Fruit fly (Drosophila melanogaster) whole organism, pupa: ENCODE measurements around the gene CG33928.
A peak's percentile ranks its signal among the peaks of the same experiment; 100 is the strongest.

Experiments
- CG10348 ChIP-seq: fragments of 200-800 bp; sonication (Bioruptor generic); IDR thresholded peaks from 2 replicates; pipeline ENCODE4 v1.3.6; 2022; ENCODE audit warnings: missing biosample characterization, missing genetic modification characterization
- CG12605 ChIP-seq: fragments of 200-800 bp; sonication (Bioruptor generic); IDR thresholded peaks from 2 replicates; pipeline ENCODE4 v1.3.6; 2022; ENCODE audit warnings: missing biosample characterization, missing genetic modification characterization
- CG13204 ChIP-seq: fragments of 200-800 bp; sonication (Bioruptor generic); optimal IDR thresholded peaks from 2 replicates; lab custom pipeline; 2018; ENCODE audit warnings: missing biosample characterization, mild to moderate bottlenecking, missing genetic modification characterization, moderate library complexity
- CG14655 ChIP-seq: fragments of 200-800 bp; sonication (Bioruptor generic); optimal IDR thresholded peaks from 3 replicates; lab custom pipeline; 2017; ENCODE audit warnings: mild to moderate bottlenecking, missing biosample characterization, missing genetic modification reagents, missing genetic modification characterization
- CG15710 ChIP-seq: fragments of 200-800 bp; sonication (Bioruptor generic); optimal IDR thresholded peaks from 2 replicates; lab custom pipeline; 2018; ENCODE audit warnings: missing biosample characterization, mild to moderate bottlenecking, missing genetic modification characterization, moderate library complexity
- CG17806 ChIP-seq: fragments of 200-800 bp; sonication (Bioruptor generic); optimal IDR thresholded peaks from 2 replicates; lab custom pipeline; 2018; ENCODE audit warnings: missing biosample characterization, mild to moderate bottlenecking, missing genetic modification characterization, moderate library complexity
- CG32121 ChIP-seq: fragments of 200-800 bp; sonication (Bioruptor generic); IDR thresholded peaks from 2 replicates; pipeline ENCODE4 v1.3.6; 2022; ENCODE audit warnings: missing biosample characterization, missing genetic modification characterization
- CG34367 ChIP-seq: fragments of 200-800 bp; sonication (Bioruptor generic); optimal IDR thresholded peaks from 2 replicates; lab custom pipeline; 2018; ENCODE audit warnings: missing biosample characterization, mild to moderate bottlenecking, missing genetic modification characterization
- CG4496 ChIP-seq: fragments of 200-800 bp; sonication (Bioruptor generic); IDR thresholded peaks from 3 replicates; pipeline ENCODE4 v1.3.6; 2022; ENCODE audit warnings: missing biosample characterization, missing genetic modification characterization
- CG8159 ChIP-seq: fragments of 200-800 bp; sonication (Bioruptor generic); optimal IDR thresholded peaks from 3 replicates; lab custom pipeline; 2018; ENCODE audit warnings: missing biosample characterization, mild to moderate bottlenecking, missing genetic modification characterization, moderate library complexity
- CG8301 ChIP-seq: fragments of 200-800 bp; sonication (Bioruptor generic); optimal IDR thresholded peaks from 2 replicates; lab custom pipeline; 2018; ENCODE audit warnings: missing biosample characterization, mild to moderate bottlenecking, missing genetic modification characterization
- CG9948 ChIP-seq: fragments of 200-800 bp; sonication (Bioruptor generic); optimal IDR thresholded peaks from 2 replicates; lab custom pipeline; 2018; ENCODE audit warnings: missing biosample characterization, mild to moderate bottlenecking, missing genetic modification characterization, moderate library complexity
- D1 ChIP-seq: fragments of 200-800 bp; sonication (Bioruptor generic); optimal IDR thresholded peaks from 2 replicates; lab custom pipeline; 2018; ENCODE audit warnings: missing biosample characterization, mild to moderate bottlenecking, missing genetic modification characterization, moderate library complexity
- EcR ChIP-seq: fragments of 200-800 bp; sonication (Bioruptor generic); optimal IDR thresholded peaks from 3 replicates; lab custom pipeline; 2019; ENCODE audit warnings: missing biosample characterization, missing genetic modification characterization, mild to moderate bottlenecking, moderate library complexity, missing genetic modification reagents
- Ets98B ChIP-seq: fragments of 200-800 bp; sonication (Bioruptor generic); IDR thresholded peaks from 2 replicates; pipeline ENCODE4 v1.3.6; 2022; ENCODE audit warnings: missing biosample characterization, missing genetic modification characterization
- Pif1A ChIP-seq: fragments of 200-800 bp; sonication (Bioruptor generic); optimal IDR thresholded peaks from 3 replicates; lab custom pipeline; 2016; ENCODE audit warnings: missing biosample characterization, missing genetic modification characterization
- Pif1B ChIP-seq: fragments of 200-800 bp; sonication (Bioruptor generic); optimal IDR thresholded peaks from 3 replicates; lab custom pipeline; 2016; ENCODE audit warnings: missing biosample characterization, missing genetic modification characterization
- Snoo ChIP-seq: fragments of 200-800 bp; sonication (Bioruptor generic); optimal IDR thresholded peaks from 3 replicates; lab custom pipeline; 2017; ENCODE audit warnings: missing biosample characterization, mild to moderate bottlenecking, missing genetic modification characterization, inconsistent platforms
- fd96Ca ChIP-seq: fragments of 200-800 bp; sonication (Bioruptor generic); IDR thresholded peaks from 3 replicates; pipeline ENCODE4 v1.3.6; 2022; ENCODE audit warnings: missing biosample characterization, missing genetic modification characterization
- gl ChIP-seq: fragments of 200-800 bp; sonication (Bioruptor generic); optimal IDR thresholded peaks from 2 replicates; lab custom pipeline; 2018; ENCODE audit warnings: missing biosample characterization, mild to moderate bottlenecking, missing genetic modification characterization
- rn ChIP-seq: fragments of 200-800 bp; sonication (Bioruptor generic); IDR thresholded peaks from 2 replicates; pipeline ENCODE4 v1.3.6; 2022; ENCODE audit warnings: missing biosample characterization, missing genetic modification characterization

The CG33928 gene

dm6 chr2L:17472582-17473524 is 36.5 kb upstream of the CG33928 start, which contains the start of gene BicD:
Gene BicD (minus strand): TSS chr2L:17473215.
- TF ChIP-seq EcR (GFP tag; lab: Kevin White, UChicago) (peak; percentile 20), CG12605 (GFP tag; lab: Robert Waterston, UW) (0 out of 2 replicates have a peak, but pooled peaks have one; percentile 20), CG15710 (tag; lab: Kevin White, UChicago) (no peak), Pif1B (GFP tag; lab: Kevin White, UChicago) (no peak), D1 (no peak), CG4496 (peak; percentile 22; the same call in 1 of the 3 replicates), CG17806 (tag; lab: Kevin White, UChicago) (no peak), Pif1A (GFP tag; lab: Kevin White, UChicago) (no peak), Ets98B (GFP tag; lab: Robert Waterston, UW) (peak; percentile 23; the same call in 1 of the 2 replicates), CG8159 (tag; lab: Kevin White, UChicago) (no peak), CG14655 (GFP tag; lab: Kevin White, UChicago) (no peak), CG32121 (GFP tag; lab: Robert Waterston, UW) (no peak), rn (no peak), gl (tag; lab: Kevin White, UChicago) (no peak), CG13204 (no peak), fd96Ca (GFP tag; lab: Robert Waterston, UW) (no peak), Snoo (tag; lab: Kevin White, UChicago) (no peak), CG10348 (no peak)

- TF ChIP-seq CG13204 (no peak), EcR (GFP tag; lab: Kevin White, UChicago) (no peak), CG4496 (no peak), CG12605 (GFP tag; lab: Robert Waterston, UW) (no peak), CG8301 (tag; lab: Kevin White, UChicago) (no peak), Ets98B (GFP tag; lab: Robert Waterston, UW) (no peak), Pif1B (GFP tag; lab: Kevin White, UChicago) (no peak), Pif1A (GFP tag; lab: Kevin White, UChicago) (no peak), gl (tag; lab: Kevin White, UChicago) (no peak), CG9948 (tag; lab: Kevin White, UChicago) (no peak)
These were observed 35.1 kb upstream of the CG33928 start, which contains the start of gene Sgt for dm6 chr2L:17471524-17471923. Gene Sgt (plus strand): TSS chr2L:17471603.

dm6 chr2L:17470630-17471029 is 34.2 kb upstream of the CG33928 start:
- no peak for TF ChIP-seq CG4496
- TF ChIP-seq D1: no peak
- TF ChIP-seq CG9948 (tag; lab: Kevin White, UChicago): no peak
- no peak for TF ChIP-seq CG14655 (GFP tag; lab: Kevin White, UChicago)
- no peak for TF ChIP-seq CG8159 (tag; lab: Kevin White, UChicago)
- TF ChIP-seq CG13204: no peak
- no peak for TF ChIP-seq CG12605 (GFP tag; lab: Robert Waterston, UW)
- no peak for TF ChIP-seq CG32121 (GFP tag; lab: Robert Waterston, UW)
- no peak for TF ChIP-seq rn
- no peak for TF ChIP-seq CG17806 (tag; lab: Kevin White, UChicago)
- TF ChIP-seq CG10348: no peak
- no peak for TF ChIP-seq CG8301 (tag; lab: Kevin White, UChicago)
- no peak for TF ChIP-seq EcR (GFP tag; lab: Kevin White, UChicago)
- no peak for TF ChIP-seq Snoo (tag; lab: Kevin White, UChicago)
- TF ChIP-seq fd96Ca (GFP tag; lab: Robert Waterston, UW): no peak
- TF ChIP-seq Pif1A (GFP tag; lab: Kevin White, UChicago): no peak
- no peak for TF ChIP-seq CG34367 (tag; lab: Kevin White, UChicago)
- TF ChIP-seq CG15710 (tag; lab: Kevin White, UChicago): no peak

- TF ChIP-seq CG17806 (tag; lab: Kevin White, UChicago) (peak; percentile 36), gl (tag; lab: Kevin White, UChicago) (no peak), Pif1B (GFP tag; lab: Kevin White, UChicago) (no peak), CG15710 (tag; lab: Kevin White, UChicago) (peak; percentile 49), CG34367 (tag; lab: Kevin White, UChicago) (peak; percentile 28), Ets98B (GFP tag; lab: Robert Waterston, UW) (no peak; the same call in 1 of the 2 replicates), CG13204 (no peak), CG8301 (tag; lab: Kevin White, UChicago) (peak; percentile 54), CG10348 (no peak), CG14655 (GFP tag; lab: Kevin White, UChicago) (peak; percentile 56), CG9948 (tag; lab: Kevin White, UChicago) (peak; percentile 46), rn (no peak), CG8159 (tag; lab: Kevin White, UChicago) (peak; percentile 44), CG4496 (peak; percentile 53), CG32121 (GFP tag; lab: Robert Waterston, UW) (0 out of 2 replicates have a peak, but pooled peaks have one; percentile 48), D1 (no peak), CG12605 (GFP tag; lab: Robert Waterston, UW) (peak; percentile 38; the same call in 1 of the 2 replicates), Snoo (tag; lab: Kevin White, UChicago) (no peak), EcR (GFP tag; lab: Kevin White, UChicago) (no peak), Pif1A (GFP tag; lab: Kevin White, UChicago) (peak; percentile 34), fd96Ca (GFP tag; lab: Robert Waterston, UW) (0 out of 3 replicates have a peak, but pooled peaks have one; percentile 12)
These were observed 30.6 kb upstream of the CG33928 start for dm6 chr2L:17466950-17467349.
